Fruit fly (Drosophila melanogaster) whole organism, embryonic: ENCODE results near the gene Frmd5.

Experiments used
- Atf3 ChIP-seq: fragments of 200-800 bp; sonication (Bioruptor generic); optimal IDR thresholded peaks from 3 replicates; lab custom pipeline; 2016; ENCODE audit warnings: missing biosample characterization, missing genetic modification characterization
- B-H1 ChIP-seq: fragments of 200-800 bp; sonication (Bioruptor generic); IDR thresholded peaks from 3 replicates; pipeline ENCODE4 v1.3.6; 2022; ENCODE audit warnings: missing biosample characterization, missing genetic modification characterization
- BEAF-32 ChIP-seq: fragments of 200-800 bp; sonication (Bioruptor generic); optimal IDR thresholded peaks from 3 replicates; lab custom pipeline; 2017; ENCODE audit warnings: missing biosample characterization, missing genetic modification characterization, mild to moderate bottlenecking, moderate library complexity, missing genetic modification reagents
- Bgb ChIP-seq: fragments of 200-800 bp; sonication (Bioruptor generic); IDR thresholded peaks from 2 replicates; pipeline ENCODE4 v1.3.6; 2022; ENCODE audit warnings: missing biosample characterization, missing genetic modification characterization; ENCODE audit not compliant: partially characterized antibody
- CG10267 ChIP-seq: fragments of 200-800 bp; sonication (Bioruptor generic); optimal IDR thresholded peaks from 2 replicates; lab custom pipeline; 2018; ENCODE audit warnings: missing biosample characterization, mild to moderate bottlenecking, missing genetic modification characterization, moderate library complexity
- CG11398 ChIP-seq: fragments of 200-800 bp; sonication (Bioruptor generic); optimal IDR thresholded peaks from 2 replicates; lab custom pipeline; 2016; ENCODE audit warnings: missing biosample characterization, missing genetic modification characterization
- CG11456 ChIP-seq: fragments of 200-800 bp; sonication (Bioruptor generic); IDR thresholded peaks from 3 replicates; pipeline ENCODE4 v1.3.6; 2022; ENCODE audit warnings: missing biosample characterization, missing genetic modification characterization
- CG15479 ChIP-seq: fragments of 200-800 bp; sonication (Bioruptor generic); optimal IDR thresholded peaks from 3 replicates; lab custom pipeline; 2019; ENCODE audit warnings: missing biosample characterization, mild to moderate bottlenecking, missing genetic modification characterization, moderate library complexity
- CG1603 ChIP-seq: fragments of 200-800 bp; sonication (Bioruptor generic); optimal IDR thresholded peaks from 2 replicates; lab custom pipeline; 2019; ENCODE audit warnings: missing biosample characterization, mild to moderate bottlenecking, missing genetic modification characterization, moderate library complexity
- CG1647 ChIP-seq: fragments of 200-800 bp; sonication (Bioruptor generic); optimal IDR thresholded peaks from 3 replicates; lab custom pipeline; 2016; ENCODE audit warnings: missing biosample characterization, missing genetic modification characterization
- CG17829 ChIP-seq: fragments of 200-800 bp; optimal IDR thresholded peaks from 2 replicates; lab custom pipeline; 2019; ENCODE audit warnings: missing biosample characterization, mild to moderate bottlenecking, missing genetic modification characterization, moderate library complexity
- CG30020 ChIP-seq: fragments of 200-800 bp; optimal IDR thresholded peaks from 2 replicates; lab custom pipeline; 2019; ENCODE audit warnings: missing biosample characterization, mild to moderate bottlenecking, missing genetic modification characterization, moderate library complexity
- CG30403 ChIP-seq: fragments of 200-800 bp; sonication (Bioruptor generic); optimal IDR thresholded peaks from 3 replicates; lab custom pipeline; 2016; ENCODE audit warnings: missing biosample characterization, missing genetic modification characterization
- CG31441 ChIP-seq: fragments of 200-800 bp; sonication (Bioruptor generic); IDR thresholded peaks from 2 replicates; pipeline ENCODE4 v1.3.6; 2022; ENCODE audit warnings: missing biosample characterization, missing genetic modification characterization
- CG3281 ChIP-seq: fragments of 200-800 bp; sonication (Bioruptor generic); optimal IDR thresholded peaks from 3 replicates; lab custom pipeline; 2017; ENCODE audit warnings: missing biosample characterization, mild to moderate bottlenecking, missing genetic modification characterization
- CG34376 ChIP-seq: fragments of 200-800 bp; sonication (Bioruptor generic); optimal IDR thresholded peaks from 2 replicates; lab custom pipeline; 2018; ENCODE audit warnings: missing biosample characterization, mild to moderate bottlenecking, missing genetic modification characterization
- CG3995 ChIP-seq: fragments of 200-800 bp; sonication (Bioruptor generic); optimal IDR thresholded peaks from 3 replicates; lab custom pipeline; 2016; ENCODE audit warnings: missing biosample characterization, missing genetic modification characterization
- CG4617 ChIP-seq: fragments of 200-800 bp; sonication (Bioruptor generic); optimal IDR thresholded peaks from 3 replicates; lab custom pipeline; 2016; ENCODE audit warnings: missing biosample characterization, missing genetic modification characterization, borderline replicate concordance
- CG8388 ChIP-seq: fragments of 200-800 bp; sonication (Bioruptor generic); optimal IDR thresholded peaks from 2 replicates; lab custom pipeline; 2019; ENCODE audit warnings: missing biosample characterization, mild to moderate bottlenecking, missing genetic modification characterization, moderate library complexity
- CG9727 ChIP-seq: fragments of 200-800 bp; sonication (Bioruptor generic); optimal IDR thresholded peaks from 3 replicates; lab custom pipeline; 2017; ENCODE audit warnings: missing biosample characterization, mild to moderate bottlenecking, missing genetic modification characterization
- CG9876 ChIP-seq: fragments of 200-800 bp; sonication (Bioruptor generic); optimal IDR thresholded peaks from 2 replicates; lab custom pipeline; 2016; ENCODE audit warnings: missing biosample characterization, missing genetic modification characterization
- D ChIP-seq, 2 experiments: fragments of 200-800 bp in 1 of 2; fragments of >200 bp in 1 of 2; sonication (Bioruptor generic) in 1 of 2; optimal IDR thresholded peaks; 2 replicates in 1 of 2; 3 replicates in 1 of 2; lab custom pipeline; 2017; ENCODE audit warnings: mild to moderate bottlenecking in 1 of 2, missing biosample characterization in 1 of 2, missing genetic modification characterization in 1 of 2, missing genetic modification reagents in 1 of 2
- D19A ChIP-seq: fragments of 200-800 bp; optimal IDR thresholded peaks from 3 replicates; lab custom pipeline; 2019; ENCODE audit warnings: missing biosample characterization, mild to moderate bottlenecking, missing genetic modification characterization, moderate library complexity
- Dek ChIP-seq: fragments of 200-800 bp; sonication (Bioruptor generic); optimal IDR thresholded peaks from 3 replicates; lab custom pipeline; 2019; ENCODE audit warnings: missing biosample characterization, mild to moderate bottlenecking, missing genetic modification characterization, moderate library complexity
- Dll ChIP-seq: fragments of 200-800 bp; sonication (Bioruptor generic); IDR thresholded peaks from 4 replicates; pipeline ENCODE4 v1.3.6; 2022; ENCODE audit warnings: missing biosample characterization, missing genetic modification characterization; ENCODE audit not compliant: partially characterized antibody
- Elba2 ChIP-seq: fragments of 200-800 bp; sonication (Bioruptor generic); optimal IDR thresholded peaks from 3 replicates; lab custom pipeline; 2016; ENCODE audit warnings: missing biosample characterization, missing genetic modification characterization
- MBD-R2 ChIP-seq: fragments of 200-800 bp; sonication (Bioruptor generic); IDR thresholded peaks from 2 replicates; pipeline ENCODE4 v1.3.6; 2022; ENCODE audit warnings: missing biosample characterization, missing genetic modification characterization
- MESR4 ChIP-seq: fragments of 200-800 bp; sonication (Bioruptor generic); optimal IDR thresholded peaks from 2 replicates; lab custom pipeline; 2018; ENCODE audit warnings: missing biosample characterization, mild to moderate bottlenecking, missing genetic modification characterization, moderate library complexity
- Med ChIP-seq: fragments of 200-800 bp; sonication (Bioruptor generic); peaks from one replicate; lab custom pipeline; 2016; ENCODE audit warnings: missing biosample characterization, missing genetic modification characterization, mild to moderate bottlenecking, inconsistent platforms, moderate library complexity
- NK7.1 ChIP-seq: fragments of 200-800 bp; sonication (Bioruptor generic); optimal IDR thresholded peaks from 3 replicates; lab custom pipeline; 2016; ENCODE audit warnings: missing biosample characterization, missing genetic modification characterization
- Nf-YC ChIP-seq: fragments of 200-800 bp; optimal IDR thresholded peaks from 3 replicates; lab custom pipeline; 2019; ENCODE audit warnings: missing biosample characterization, mild to moderate bottlenecking, missing genetic modification characterization, moderate library complexity
- ase ChIP-seq: fragments of 200-800 bp; sonication (Bioruptor generic); IDR thresholded peaks from 3 replicates; pipeline ENCODE4 v1.3.6; 2022; ENCODE audit warnings: missing biosample characterization, missing genetic modification characterization
- btn ChIP-seq: fragments of 200-800 bp; sonication (Bioruptor generic); optimal IDR thresholded peaks from 2 replicates; lab custom pipeline; 2016; ENCODE audit warnings: missing biosample characterization, missing genetic modification characterization
- cas ChIP-seq: fragments of 200-800 bp; sonication (Bioruptor generic); IDR thresholded peaks from 2 replicates; pipeline ENCODE4 v1.3.6; 2022; ENCODE audit warnings: missing biosample characterization, missing genetic modification characterization
- crp ChIP-seq, 2 experiments: fragments of 200-800 bp; sonication (Bioruptor generic); optimal IDR thresholded peaks; 2 replicates in 1 of 2; 3 replicates in 1 of 2; lab custom pipeline; 2017; ENCODE audit warnings: missing biosample characterization in 2 of 2, missing genetic modification characterization in 2 of 2, mild to moderate bottlenecking in 1 of 2, moderate library complexity in 1 of 2
- dati ChIP-seq: fragments of 200-800 bp; sonication (Bioruptor generic); IDR thresholded peaks from 2 replicates; pipeline ENCODE4 v1.3.6; 2022; ENCODE audit warnings: missing biosample characterization, missing genetic modification characterization
- dmrt99B ChIP-seq: fragments of 200-800 bp; sonication (Bioruptor generic); optimal IDR thresholded peaks from 2 replicates; lab custom pipeline; 2018; ENCODE audit warnings: missing biosample characterization, mild to moderate bottlenecking, missing genetic modification characterization, moderate library complexity
- hbn ChIP-seq: fragments of 200-800 bp; sonication (Bioruptor generic); IDR thresholded peaks from 2 replicates; pipeline ENCODE4 v1.3.6; 2022; ENCODE audit warnings: missing biosample characterization, missing genetic modification characterization; ENCODE audit not compliant: partially characterized antibody
- inv ChIP-seq: fragments of 200-800 bp; sonication (Bioruptor generic); IDR thresholded peaks from 2 replicates; pipeline ENCODE4 v1.3.6; 2022; ENCODE audit warnings: missing biosample characterization, missing genetic modification characterization; ENCODE audit not compliant: partially characterized antibody
- lbe ChIP-seq: fragments of 200-800 bp; sonication (Bioruptor generic); optimal IDR thresholded peaks from 2 replicates; lab custom pipeline; 2016; ENCODE audit warnings: missing biosample characterization, mild to moderate bottlenecking, missing genetic modification characterization
- mam ChIP-seq: fragments of 200-800 bp; sonication (Bioruptor generic); optimal IDR thresholded peaks from 3 replicates; lab custom pipeline; 2016; ENCODE audit warnings: missing biosample characterization, missing genetic modification characterization
- nerfin-1 ChIP-seq: fragments of 200-800 bp; sonication (Bioruptor generic); optimal IDR thresholded peaks from 3 replicates; lab custom pipeline; 2019; ENCODE audit warnings: missing biosample characterization, mild to moderate bottlenecking, missing genetic modification characterization, moderate library complexity
- pfk ChIP-seq: fragments of 200-800 bp; sonication (Bioruptor generic); optimal IDR thresholded peaks from 2 replicates; lab custom pipeline; 2018; ENCODE audit warnings: missing biosample characterization, mild to moderate bottlenecking, missing genetic modification characterization, moderate library complexity
- sc ChIP-seq, 3 experiments: fragments of >200 bp in 2 of 3; fragments of 200-800 bp in 1 of 3; sonication (Bioruptor generic) in 1 of 3; optimal IDR thresholded peaks; 2 replicates in 2 of 3; 3 replicates in 1 of 3; lab custom pipeline; 2017; ENCODE audit warnings: mild to moderate bottlenecking in 1 of 3, missing biosample characterization in 1 of 3, missing genetic modification characterization in 1 of 3, missing genetic modification reagents in 1 of 3
- sr ChIP-seq: fragments of 200-800 bp; sonication (Bioruptor generic); IDR thresholded peaks from 3 replicates; pipeline ENCODE4 v1.3.6; 2022; ENCODE audit warnings: missing biosample characterization, missing genetic modification characterization
- tio ChIP-seq: fragments of 200-800 bp; sonication (Bioruptor generic); optimal IDR thresholded peaks from 2 replicates; lab custom pipeline; 2017; ENCODE audit warnings: missing biosample characterization, missing genetic modification characterization, inconsistent platforms
- tll ChIP-seq, 2 experiments: fragments of 200-800 bp in 1 of 2; fragments of >200 bp in 1 of 2; sonication (Bioruptor generic) in 1 of 2; optimal IDR thresholded peaks; 2 replicates each; lab custom pipeline; 2017 to 2019; ENCODE audit warnings: missing biosample characterization in 2 of 2, missing genetic modification characterization in 2 of 2, mild to moderate bottlenecking in 1 of 2, moderate library complexity in 1 of 2
- ttk ChIP-seq: fragments of 200-800 bp; sonication (Bioruptor generic); IDR thresholded peaks from 2 replicates; pipeline ENCODE4 v2.1.2; 2022; ENCODE audit warnings: missing biosample characterization, missing genetic modification characterization
- vvl ChIP-seq: fragments of 200-800 bp; sonication (Bioruptor generic); IDR thresholded peaks from 2 replicates; pipeline ENCODE4 v1.3.6; 2022; ENCODE audit warnings: missing biosample characterization, missing genetic modification characterization

Gene Frmd5

dm6 chr2L:10342471-10342870 is 1.8 kb upstream of the Frmd5 start, which contains the start of gene Sps2 (continued):
- TF ChIP-seq CG11398 (no peak), CG8388 (GFP tag; lab: Kevin White, UChicago) (peak; percentile 51), nerfin-1 (tag; lab: Kevin White, UChicago) (no peak), CG11456 (no peak), dmrt99B (tag; lab: Kevin White, UChicago) (no peak), CG9876 (GFP tag; lab: Kevin White, UChicago) (no peak), Dek (tag; lab: Kevin White, UChicago) (peak; percentile 17), lbe (GFP tag; lab: Kevin White, UChicago) (no peak), vvl (GFP tag; lab: Robert Waterston, UW) (peak; percentile 35), ttk (GFP tag; lab: Robert Waterston, UW) (no peak), CG4617 (GFP tag; lab: Kevin White, UChicago) (peak; percentile 35), D19A (tag; lab: Kevin White, UChicago) (peak; percentile 16), btn (GFP tag; lab: Kevin White, UChicago) (no peak), Atf3 (GFP tag; lab: Kevin White, UChicago) (no peak), CG34376 (GFP tag; lab: Kevin White, UChicago) (peak; percentile 52), inv (GFP tag; lab: Robert Waterston, UW) (peak; percentile 63), NK7.1 (no peak), CG3995 (GFP tag; lab: Kevin White, UChicago) (no peak), cas (GFP tag; lab: Robert Waterston, UW) (no peak), sr (GFP tag; lab: Robert Waterston, UW) (no peak), CG31441 (GFP tag; lab: Robert Waterston, UW) (0 out of 2 replicates have a peak, but pooled peaks have one; percentile 9), pfk (GFP tag; lab: Kevin White, UChicago) (peak; percentile 44), MBD-R2 (GFP tag; lab: Robert Waterston, UW) (peak; percentile 89), sc (optimal IDR thresholded peaks at IDR 0.05; lab: Kevin White, UChicago) (no peak), sc (GFP tag; optimal IDR thresholded peaks at IDR 0.05; lab: Kevin White, UChicago) (no peak), MESR4 (GFP tag; lab: Kevin White, UChicago) (peak; percentile 10), CG15479 (GFP tag; lab: Kevin White, UChicago) (no peak), mam (GFP tag; lab: Kevin White, UChicago) (peak; percentile 1), hbn (GFP tag; lab: Robert Waterston, UW) (peak; percentile 68; the same call in 1 of the 2 replicates), CG30403 (GFP tag; lab: Kevin White, UChicago) (no peak), CG17829 (tag; lab: Kevin White, UChicago) (peak; percentile 42), B-H1 (GFP tag; lab: Robert Waterston, UW) (no peak), Bgb (GFP tag; lab: Robert Waterston, UW) (peak; percentile 59; the same call in 1 of the 2 replicates), CG3281 (no peak), CG1647 (no peak), tio (GFP tag; lab: Kevin White, UChicago) (no peak), tll (GFP tag; optimal IDR thresholded peaks at IDR 0.05; lab: Kevin White, UChicago) (peak in 1 of 2 experiments; percentile 44), Med (GFP tag; lab: Kevin White, UChicago) (peak; percentile 81), Dll (GFP tag; lab: Robert Waterston, UW) (peak; percentile 82), Elba2 (GFP tag; lab: Kevin White, UChicago) (peak; percentile 23), Nf-YC (tag; lab: Kevin White, UChicago) (peak; percentile 25), CG1603 (tag; lab: Kevin White, UChicago) (peak; percentile 35), D (optimal IDR thresholded peaks at IDR 0.05; lab: Kevin White, UChicago) (no peak), D (GFP tag; optimal IDR thresholded peaks at IDR 0.05; lab: Kevin White, UChicago) (no peak), CG30020 (tag; lab: Kevin White, UChicago) (peak; percentile 85), CG10267 (tag; lab: Kevin White, UChicago) (peak; percentile 19), dati (GFP tag; lab: Robert Waterston, UW) (no peak), BEAF-32 (GFP tag; lab: Kevin White, UChicago) (peak; percentile 78), CG9727 (GFP tag; lab: Kevin White, UChicago) (peak; percentile 33), crp (GFP tag; optimal IDR thresholded peaks at IDR 0.05; lab: Kevin White, UChicago) (peak; percentile 82 to 96), ase (GFP tag; lab: Robert Waterston, UW) (no peak)
